Fruit fly (Drosophila melanogaster): ENCODE measurements around the gene CG32579.

dm6 chrX:16303636-16304035 is 19.4 kb upstream of the CG32579 start, which contains the start of gene CG3679:
- TF ChIP-seq cnc (optimal IDR thresholded peaks at IDR 0.05) (no peak), bab1 (GFP tag; optimal IDR thresholded peaks at IDR 0.05) (no peak), Hr96 (GFP tag; optimal IDR thresholded peaks at IDR 0.05) (no peak), cic (GFP tag; optimal IDR thresholded peaks at IDR 0.05) (no peak), Clk (GFP tag; optimal IDR thresholded peaks at IDR 0.05) (no peak), CG12768 (GFP tag; optimal IDR thresholded peaks at IDR 0.05) (no peak)
